Fruit fly (Drosophila melanogaster): Measurements from ENCODE around the gene Top1.

Gene Top1

DNA sequence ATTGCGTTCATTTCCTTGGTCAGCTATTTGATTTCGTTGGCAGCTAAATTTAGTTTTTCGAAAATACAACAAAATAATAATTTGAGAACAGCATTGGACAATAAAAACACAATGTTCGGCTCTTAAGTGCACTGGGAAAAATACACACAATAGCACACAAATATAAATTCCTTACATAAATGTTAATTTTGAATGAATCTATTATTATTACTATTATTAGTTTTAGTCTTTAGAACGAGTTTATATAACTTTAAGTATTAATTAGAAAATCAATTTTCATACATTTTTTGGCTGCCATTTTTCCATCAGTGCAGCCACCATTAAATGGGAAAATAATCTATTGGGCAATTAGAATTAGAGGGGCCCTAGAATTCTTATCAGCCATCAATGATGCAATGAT is 9.4 kb upstream of the Top1 start:
- TF ChIP-seq Jra (GFP tag; optimal IDR thresholded peaks at IDR 0.05) (no peak), Hr78 (GFP tag; optimal IDR thresholded peaks at IDR 0.05) (no peak), Hr83 (GFP tag; optimal IDR thresholded peaks at IDR 0.05; ENCODE audit: poor library complexity, severe bottlenecking) (no peak), Mio (GFP tag; optimal IDR thresholded peaks at IDR 0.05) (no peak), HLH106 (tag; optimal IDR thresholded peaks at IDR 0.05) (no peak), foxo (GFP tag; optimal IDR thresholded peaks at IDR 0.05) (no peak), dl (GFP tag; optimal IDR thresholded peaks at IDR 0.05; ENCODE audit: insufficient read depth in 1 of 2, partially characterized antibody in 2 of 2) (no peak), fru (GFP tag; optimal IDR thresholded peaks at IDR 0.05) (no peak), Abd-B (GFP tag; optimal IDR thresholded peaks at IDR 0.05) (no peak), Hnf4 (GFP tag; optimal IDR thresholded peaks at IDR 0.05) (no peak), CG9705 (GFP tag; optimal IDR thresholded peaks at IDR 0.05) (no peak), N (GFP tag; optimal IDR thresholded peaks at IDR 0.05) (no peak), Myc (optimal IDR thresholded peaks at IDR 0.05) (no peak), woc (GFP tag; optimal IDR thresholded peaks at IDR 0.05) (no peak), Rel (GFP tag; optimal IDR thresholded peaks at IDR 0.05) (no peak), Rel (tag; optimal IDR thresholded peaks at IDR 0.05) (no peak), sage (GFP tag; optimal IDR thresholded peaks at IDR 0.05) (no peak)

DNA sequence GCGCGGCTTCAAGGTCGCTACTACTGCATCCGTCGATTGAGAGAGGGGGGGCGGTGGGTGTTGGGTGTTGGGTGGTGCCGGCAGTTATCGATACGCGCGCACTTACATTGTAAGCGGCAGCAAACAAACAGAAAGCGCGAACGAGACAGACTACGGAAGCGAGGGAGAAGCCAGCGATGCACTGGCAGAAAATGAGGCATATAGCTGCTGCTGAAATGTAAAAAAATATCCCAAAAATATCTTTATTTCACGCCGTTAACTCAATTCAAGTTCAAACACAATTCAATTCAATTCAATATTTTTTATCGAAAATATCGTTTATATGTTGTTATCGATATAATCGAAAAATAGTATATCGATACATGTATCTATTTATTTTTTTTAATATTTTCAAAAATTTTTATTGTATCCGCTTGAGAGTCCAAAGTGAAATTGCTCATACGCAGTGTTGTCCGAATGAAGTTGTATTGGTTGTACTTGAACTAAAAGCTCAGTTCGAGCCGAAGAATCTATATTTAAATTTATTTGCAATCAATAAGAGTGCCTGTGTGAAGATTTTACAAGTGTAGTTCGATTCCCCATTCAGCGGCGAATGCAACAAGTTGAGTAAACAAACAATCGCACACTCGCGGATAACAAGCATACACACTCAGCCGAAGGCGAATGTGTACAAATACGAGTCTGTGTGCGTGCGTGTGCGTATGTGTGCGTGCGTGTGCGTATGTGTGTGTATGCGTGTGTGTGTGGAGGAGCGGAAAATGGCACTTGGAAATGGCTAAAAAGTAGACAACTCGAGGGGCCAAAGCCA is 7.0 kb upstream of the Top1 start:
- no peak for TF ChIP-seq GATAd (GFP tag; optimal IDR thresholded peaks at IDR 0.05)
- TF ChIP-seq CG32264 (GFP tag; optimal IDR thresholded peaks at IDR 0.05), result no peak
- peak; percentile 5 for TF ChIP-seq Sp1 (GFP tag; optimal IDR thresholded peaks at IDR 0.05)
- TF ChIP-seq N (GFP tag; optimal IDR thresholded peaks at IDR 0.05), result peak; percentile 46
- peak; percentile 73 for TF ChIP-seq pan (optimal IDR thresholded peaks at IDR 0.05)
- TF ChIP-seq foxo (GFP tag; optimal IDR thresholded peaks at IDR 0.05), result peak in 1 of 2 experiments; percentile 17
- TF ChIP-seq Dfd (GFP tag; optimal IDR thresholded peaks at IDR 0.05), result peak; percentile 98
- TF ChIP-seq ey (GFP tag; optimal IDR thresholded peaks at IDR 0.05), result no peak
- peak; percentile 20 for TF ChIP-seq HLH106 (tag; optimal IDR thresholded peaks at IDR 0.05)

DNA sequence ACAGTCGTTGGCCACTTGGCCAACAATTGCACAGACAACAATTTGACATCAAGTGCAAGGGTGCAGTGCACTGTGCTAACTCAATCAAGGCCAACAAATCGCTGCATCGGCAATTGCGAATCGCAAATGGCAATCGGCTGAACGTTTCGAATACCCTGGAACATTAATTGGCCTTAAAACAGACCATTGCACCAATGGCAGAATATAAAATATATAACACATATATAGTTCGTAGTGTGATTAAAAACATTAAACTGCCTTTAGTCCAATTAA is 6.5 kb upstream of the Top1 start:
- TF ChIP-seq GATAd (GFP tag; optimal IDR thresholded peaks at IDR 0.05) (no peak), pan (optimal IDR thresholded peaks at IDR 0.05) (no peak), jim (GFP tag; optimal IDR thresholded peaks at IDR 0.05) (no peak), Hr83 (GFP tag; optimal IDR thresholded peaks at IDR 0.05; ENCODE audit: poor library complexity, severe bottlenecking) (no peak)

DNA sequence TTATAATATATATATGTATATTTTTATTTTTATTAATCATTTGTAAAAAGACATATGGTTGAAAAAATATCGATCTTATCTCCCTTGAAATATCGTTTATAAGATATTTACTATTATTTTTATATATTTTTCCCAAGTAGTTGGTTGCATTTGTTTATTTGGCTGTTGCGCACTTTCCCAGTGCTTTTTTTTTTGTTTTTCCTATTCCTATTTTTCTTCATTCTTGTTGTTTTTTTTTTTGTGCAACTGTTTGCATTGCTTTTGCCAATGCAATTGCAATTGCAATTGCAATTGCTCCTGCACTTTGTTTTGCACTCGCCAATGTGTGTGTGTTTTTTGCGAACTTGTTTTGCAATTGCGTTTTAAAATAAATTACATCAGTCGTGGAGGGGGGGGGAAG is 5.9 kb upstream of the Top1 start:
- TF ChIP-seq CG9705 (GFP tag; optimal IDR thresholded peaks at IDR 0.05), result no peak
- TF ChIP-seq Abd-B (GFP tag; optimal IDR thresholded peaks at IDR 0.05), result no peak
- no peak for TF ChIP-seq CG32264 (GFP tag; optimal IDR thresholded peaks at IDR 0.05)
- TF ChIP-seq woc (GFP tag; optimal IDR thresholded peaks at IDR 0.05), result no peak
- TF ChIP-seq sage (GFP tag; optimal IDR thresholded peaks at IDR 0.05), result no peak
- TF ChIP-seq GATAd (GFP tag; optimal IDR thresholded peaks at IDR 0.05), result no peak
- TF ChIP-seq Jra (GFP tag; optimal IDR thresholded peaks at IDR 0.05), result no peak
- no peak for TF ChIP-seq jim (GFP tag; optimal IDR thresholded peaks at IDR 0.05)
- no peak for TF ChIP-seq Myc (optimal IDR thresholded peaks at IDR 0.05)
- no peak for TF ChIP-seq Dif (GFP tag; optimal IDR thresholded peaks at IDR 0.05; ENCODE audit: partially characterized antibody)
- TF ChIP-seq pan (optimal IDR thresholded peaks at IDR 0.05), result no peak
- TF ChIP-seq foxo (GFP tag; optimal IDR thresholded peaks at IDR 0.05), result no peak
- TF ChIP-seq lola (GFP tag; optimal IDR thresholded peaks at IDR 0.05), result no peak
- no peak for TF ChIP-seq dl (GFP tag; optimal IDR thresholded peaks at IDR 0.05; ENCODE audit: insufficient read depth in 1 of 2, partially characterized antibody in 2 of 2)
- no peak for TF ChIP-seq dsf (GFP tag; optimal IDR thresholded peaks at IDR 0.05; ENCODE audit: borderline replicate concordance)
- TF ChIP-seq h (GFP tag; optimal IDR thresholded peaks at IDR 0.05), result no peak
- no peak for TF ChIP-seq N (GFP tag; optimal IDR thresholded peaks at IDR 0.05)

DNA sequence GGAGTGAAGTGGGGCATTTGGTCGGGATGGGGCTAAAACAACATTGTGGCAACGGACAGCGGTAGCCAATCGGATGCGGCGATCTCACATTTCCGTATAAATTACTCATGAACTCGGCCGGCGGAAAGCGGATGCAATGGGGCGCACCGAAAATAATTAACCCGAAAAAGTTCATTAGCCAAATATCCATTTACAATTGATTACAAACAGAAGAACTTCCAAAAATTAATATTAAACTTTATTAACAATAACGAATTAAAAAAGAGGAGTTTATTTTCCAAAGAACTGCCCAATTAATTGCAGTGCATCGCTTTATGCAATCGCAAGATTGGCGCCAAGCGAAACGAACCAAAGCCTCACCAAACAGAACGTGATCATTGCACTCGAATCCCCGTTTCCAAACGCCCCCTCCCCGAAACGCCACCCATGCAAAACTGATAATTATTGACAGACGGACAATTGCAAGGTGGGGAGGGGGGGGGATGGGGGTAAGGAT is 5.4 kb upstream of the Top1 start:
- no peak for TF ChIP-seq woc (GFP tag; optimal IDR thresholded peaks at IDR 0.05)
- peak; percentile 59 for TF ChIP-seq Dfd (GFP tag; optimal IDR thresholded peaks at IDR 0.05)

All from whole organism, wandering third instar larva.